Worm (Caenorhabditis elegans): ENCODE data around the gene ugt-12.
A peak's percentile ranks its signal among the peaks of the same experiment; 100 is the strongest.

ugt-12 gene

DNA sequence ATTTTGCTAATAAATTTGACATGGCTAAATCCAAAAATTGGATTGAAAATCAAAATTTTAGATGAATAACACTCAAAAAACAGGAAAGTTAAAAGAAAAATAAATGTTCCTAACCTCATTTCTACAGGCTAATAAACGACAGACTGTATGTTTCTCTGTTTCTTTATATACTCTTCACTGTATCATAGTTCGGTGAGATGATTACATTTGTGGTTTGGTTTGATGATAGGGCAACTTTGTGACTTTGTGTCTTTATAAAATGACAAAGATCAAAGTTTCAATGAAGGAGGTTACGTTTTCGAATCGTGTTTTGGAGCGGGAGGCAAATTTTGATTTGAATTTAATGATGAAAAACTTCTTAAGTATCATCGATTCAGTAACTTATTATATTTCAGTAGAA is at the start of gene ugt-12:
Gene ugt-12 (minus strand): TSS at position 153 of the 400 bp plus-strand sequence.
- TF ChIP-seq nhr-20 (tag; optimal IDR thresholded peaks at IDR 0.05) (peak; percentile 52), unc-130 (tag; optimal IDR thresholded peaks at IDR 0.05) (no peak), nhr-71 (tag; optimal IDR thresholded peaks at IDR 0.05) (peak; percentile 48), elt-2 (tag; optimal IDR thresholded peaks at IDR 0.05) (peak; percentile 49), fkh-10 (GFP tag; optimal IDR thresholded peaks at IDR 0.05) (no peak), snu-23 (GFP tag; optimal IDR thresholded peaks at IDR 0.05) (peak; percentile 26), hlh-17 (GFP tag; optimal IDR thresholded peaks at IDR 0.05; ENCODE audit: borderline replicate concordance) (no peak), pqm-1 (tag; optimal IDR thresholded peaks at IDR 0.05) (no peak), elt-3 (tag; optimal IDR thresholded peaks at IDR 0.05) (peak in 2 of 6 experiments; percentile 10 to 37), nhr-85 (tag) (peak; percentile 74), jun-1 (tag; optimal IDR thresholded peaks at IDR 0.05) (no peak), lin-35 (GFP tag; optimal IDR thresholded peaks at IDR 0.05) (peak in 1 of 2 experiments; percentile 34), lin-14 (GFP tag; optimal IDR thresholded peaks at IDR 0.05) (peak; percentile 61)

DNA sequence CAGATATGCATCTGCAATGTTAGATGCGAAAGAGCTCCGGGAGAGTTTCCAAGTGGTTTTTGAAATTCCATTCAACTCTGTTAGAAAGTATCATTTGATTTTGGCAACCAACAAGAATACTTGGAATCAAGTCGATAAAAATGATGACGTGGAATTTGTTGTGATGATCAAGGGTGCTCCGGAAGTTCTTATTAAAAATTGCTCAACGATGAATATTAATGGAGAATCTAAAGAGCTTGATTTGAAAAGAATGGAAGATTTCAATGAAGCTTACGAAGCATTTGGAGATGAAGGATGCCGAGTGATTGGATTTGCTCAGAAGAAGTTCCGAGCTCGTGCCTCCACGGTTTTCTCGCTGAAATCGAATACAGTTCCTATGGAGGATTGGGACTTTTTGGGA is 47.9 kb upstream of the ugt-12 start:
- no peak for TF ChIP-seq hpl-2 (GFP tag; optimal IDR thresholded peaks at IDR 0.05)
- TF ChIP-seq efl-1 (optimal IDR thresholded peaks at IDR 0.05), result no peak
- no peak for TF ChIP-seq efl-1 (GFP tag; optimal IDR thresholded peaks at IDR 0.05 in 1 of 2)
- TF ChIP-seq nhr-84 (tag; optimal IDR thresholded peaks at IDR 0.05), result no peak
- TF ChIP-seq Y116A8C.19 (tag; optimal IDR thresholded peaks at IDR 0.05; ENCODE audit: borderline replicate concordance), result no peak

DNA sequence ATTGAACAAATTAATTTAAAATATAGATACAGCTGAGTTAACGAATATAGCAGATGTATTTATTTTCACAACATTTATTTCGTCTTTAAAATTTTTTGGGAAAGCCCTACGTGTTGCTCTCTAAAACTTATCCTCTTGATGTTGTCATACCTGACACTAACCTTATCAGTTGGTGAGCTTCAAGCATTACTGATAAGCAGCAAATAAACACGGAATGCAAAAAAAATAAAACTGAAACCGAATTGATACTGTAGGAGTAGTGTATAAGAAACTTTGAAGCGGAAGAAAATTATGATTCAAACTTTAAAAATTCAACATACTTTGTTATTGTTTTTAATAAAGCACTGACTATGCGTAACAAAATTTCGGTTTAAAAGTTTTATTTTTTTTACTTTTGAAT is 45.7 kb upstream of the ugt-12 start:
- TF ChIP-seq snpc-4 (tag; optimal IDR thresholded peaks at IDR 0.05) (no peak), unc-98 (GFP tag; IDR thresholded peaks at IDR 0.05) (no peak), efl-3 (GFP tag; optimal IDR thresholded peaks at IDR 0.05) (no peak), tlp-1 (tag; optimal IDR thresholded peaks at IDR 0.05) (no peak), elt-2 (tag; optimal IDR thresholded peaks at IDR 0.05) (peak; percentile 60), pqm-1 (tag; optimal IDR thresholded peaks at IDR 0.05) (peak; percentile 19), lin-39 (tag; optimal IDR thresholded peaks at IDR 0.05) (no peak), C16A3.4 (tag; optimal IDR thresholded peaks at IDR 0.05) (no peak)

DNA sequence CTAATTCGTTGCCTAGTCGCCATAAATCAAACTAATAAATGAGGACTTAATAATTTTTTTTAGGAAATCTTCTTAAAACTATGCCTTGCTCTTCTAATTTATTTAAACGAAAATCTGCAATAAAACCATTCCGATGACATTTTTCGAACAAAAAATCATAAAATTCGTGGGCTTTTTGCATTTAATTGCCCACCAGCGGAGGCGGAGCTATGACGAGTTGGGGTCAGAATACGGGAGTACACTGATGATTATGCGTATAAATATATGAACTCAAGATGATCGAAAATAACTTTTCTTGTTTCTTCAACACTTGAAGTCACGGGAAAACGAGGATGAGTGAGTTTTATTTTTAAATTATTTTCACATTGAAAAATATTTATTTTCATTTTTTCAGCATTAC is 45.0 kb upstream of the ugt-12 start, which contains the start of gene catp-2:
Gene catp-2 (plus strand): TSS at position 301 of the 400 bp plus-strand sequence.
- TF ChIP-seq tlp-1 (tag; optimal IDR thresholded peaks at IDR 0.05), result no peak
- TF ChIP-seq alr-1 (tag; optimal IDR thresholded peaks at IDR 0.05; ENCODE audit: borderline replicate concordance), result no peak
- TF ChIP-seq rnt-1 (tag; optimal IDR thresholded peaks at IDR 0.05), result no peak
- TF ChIP-seq pqm-1 (tag; optimal IDR thresholded peaks at IDR 0.05), result no peak
- TF ChIP-seq C34B4.2 (tag; optimal IDR thresholded peaks at IDR 0.05), result no peak
- TF ChIP-seq mep-1 (tag; optimal IDR thresholded peaks at IDR 0.05), result no peak
- no peak for TF ChIP-seq fos-1 (tag; optimal IDR thresholded peaks at IDR 0.05)
- no peak for TF ChIP-seq aly-2 (tag; optimal IDR thresholded peaks at IDR 0.05)
- no peak for TF ChIP-seq ztf-11 (tag; optimal IDR thresholded peaks at IDR 0.05)
- no peak for TF ChIP-seq mab-9 (GFP tag; IDR thresholded peaks at IDR 0.05)
- no peak for TF ChIP-seq elt-2 (tag; optimal IDR thresholded peaks at IDR 0.05)
- TF ChIP-seq elt-3 (tag; optimal IDR thresholded peaks at IDR 0.05), result no peak
- TF ChIP-seq unc-30 (tag; optimal IDR thresholded peaks at IDR 0.05), result no peak
- TF ChIP-seq zip-4 (GFP tag; optimal IDR thresholded peaks at IDR 0.05), result no peak
- no peak for TF ChIP-seq vab-15 (tag; optimal IDR thresholded peaks at IDR 0.05)
- TF ChIP-seq fkh-10 (GFP tag; optimal IDR thresholded peaks at IDR 0.05), result no peak
- no peak for TF ChIP-seq mdl-1 (tag; optimal IDR thresholded peaks at IDR 0.05)
- TF ChIP-seq lin-13 (GFP tag; optimal IDR thresholded peaks at IDR 0.05), result no peak

Data from whole organism, L1 larva.